Fruit fly (Drosophila melanogaster): ENCODE results near the gene Myo31DF.

The Myo31DF gene

dm6 chr2L:10503356-10503977 is 3.1 kb downstream of the Myo31DF start:
- TF ChIP-seq CG5204 (GFP tag; optimal IDR thresholded peaks at IDR 0.05) (no peak), cic (GFP tag; optimal IDR thresholded peaks at IDR 0.05) (no peak), CG1620 (GFP tag; optimal IDR thresholded peaks at IDR 0.05) (no peak)

DNA sequence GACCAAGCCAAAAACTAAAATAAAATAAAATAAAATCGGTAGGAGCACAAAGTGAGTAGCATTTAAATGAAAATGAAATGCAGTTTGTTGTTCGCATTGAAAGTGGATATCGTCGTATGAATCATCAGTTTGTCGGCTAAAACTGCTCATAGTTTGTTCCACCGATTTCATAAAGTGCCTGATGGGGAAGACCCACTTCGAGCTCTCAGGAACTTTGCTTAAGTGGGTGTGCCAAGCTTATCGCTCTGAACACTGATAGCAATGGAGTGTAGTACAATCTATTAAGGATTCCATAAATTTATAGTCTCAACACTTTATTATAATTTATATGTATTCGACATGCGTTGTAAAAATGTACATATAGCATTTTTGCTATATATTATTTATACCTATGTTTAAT is 3.7 kb downstream of the Myo31DF start:
- TF ChIP-seq bab1 (GFP tag; optimal IDR thresholded peaks at IDR 0.05) (no peak), tj (GFP tag; optimal IDR thresholded peaks at IDR 0.05) (no peak), Hr96 (GFP tag; optimal IDR thresholded peaks at IDR 0.05) (no peak), Clk (GFP tag; optimal IDR thresholded peaks at IDR 0.05) (no peak), CG5204 (GFP tag; optimal IDR thresholded peaks at IDR 0.05) (no peak)

- no peak for TF ChIP-seq CG7045 (GFP tag; optimal IDR thresholded peaks at IDR 0.05)
- no peak for TF ChIP-seq toe (GFP tag; optimal IDR thresholded peaks at IDR 0.05)
- TF ChIP-seq Hr96 (GFP tag; optimal IDR thresholded peaks at IDR 0.05): no peak
- TF ChIP-seq CG5204 (GFP tag; optimal IDR thresholded peaks at IDR 0.05): no peak
- TF ChIP-seq Clk (GFP tag; optimal IDR thresholded peaks at IDR 0.05): no peak
- TF ChIP-seq cnc (optimal IDR thresholded peaks at IDR 0.05): no peak
- no peak for TF ChIP-seq bab1 (GFP tag; optimal IDR thresholded peaks at IDR 0.05)
- peak; percentile 26 for TF ChIP-seq cic (GFP tag; optimal IDR thresholded peaks at IDR 0.05)
- peak; percentile 75 for TF ChIP-seq kay (GFP tag; ENCODE audit: borderline replicate concordance)
- TF ChIP-seq Mnt (GFP tag; optimal IDR thresholded peaks at IDR 0.05): peak; percentile 11
- TF ChIP-seq tj (GFP tag; optimal IDR thresholded peaks at IDR 0.05): no peak
Observed at dm6 chr2L:10502244-10502643, 4.3 kb downstream of the Myo31DF start.

DNA sequence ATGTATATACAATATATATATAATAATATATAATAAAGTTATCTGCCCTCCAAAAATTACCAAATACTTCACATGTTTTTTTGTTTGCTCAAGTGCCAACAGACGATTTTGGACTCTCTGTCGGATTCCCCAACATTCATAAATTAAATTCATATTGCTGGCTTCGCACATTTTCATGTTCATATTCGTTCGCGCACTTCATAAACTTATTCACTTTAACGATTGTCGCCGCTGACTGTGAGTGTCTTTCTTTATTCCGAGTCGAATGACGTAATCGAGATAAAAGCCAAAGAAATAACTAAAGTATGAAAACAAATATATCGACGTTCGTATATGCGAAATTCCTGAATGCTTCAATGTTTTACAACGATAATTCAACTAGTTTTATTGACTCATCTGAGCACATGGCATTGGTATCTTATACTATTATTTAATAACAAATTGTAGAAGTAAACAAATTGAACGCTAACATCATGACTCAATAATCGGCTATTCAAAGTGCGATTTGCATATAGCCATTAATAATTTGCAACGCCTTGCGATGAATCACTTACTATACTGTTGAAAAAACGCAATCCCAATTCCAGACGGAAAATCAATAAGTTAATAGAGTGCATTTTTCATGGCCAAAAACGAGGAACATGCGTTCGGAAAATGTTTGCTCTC is 6.1 kb downstream of the Myo31DF start:
- TF ChIP-seq tj (GFP tag; optimal IDR thresholded peaks at IDR 0.05): peak; percentile 67
- TF ChIP-seq CG14711 (tag; optimal IDR thresholded peaks at IDR 0.05): no peak
- peak; percentile 21 for TF ChIP-seq Mnt (GFP tag; optimal IDR thresholded peaks at IDR 0.05)
- peak; percentile 95 for TF ChIP-seq kay (GFP tag; ENCODE audit: borderline replicate concordance)

DNA sequence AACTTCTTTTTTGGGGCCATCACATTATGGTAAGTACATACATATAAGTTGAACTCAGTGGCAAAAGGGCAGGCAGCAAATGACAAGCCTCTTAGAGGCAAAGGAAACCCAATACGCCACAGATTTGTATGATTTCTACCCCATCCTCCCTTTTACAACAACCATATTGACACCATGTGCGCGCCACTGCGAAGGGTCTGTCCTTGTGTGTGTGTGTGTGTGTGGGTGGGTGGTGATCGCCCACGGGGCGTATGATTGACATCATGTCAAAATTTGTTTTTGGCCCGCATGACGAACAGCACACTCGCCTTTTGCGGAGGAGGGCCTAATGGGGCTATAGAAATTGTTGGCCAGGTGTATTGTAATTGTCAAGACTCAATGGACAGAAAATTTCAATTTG is 7.0 kb downstream of the Myo31DF start:
- no peak for TF ChIP-seq Hr96 (GFP tag; optimal IDR thresholded peaks at IDR 0.05)
- no peak for TF ChIP-seq kay (GFP tag; ENCODE audit: borderline replicate concordance)
- TF ChIP-seq Clk (GFP tag; optimal IDR thresholded peaks at IDR 0.05): no peak
- no peak for TF ChIP-seq CG7101 (tag; optimal IDR thresholded peaks at IDR 0.05)
- TF ChIP-seq cnc (optimal IDR thresholded peaks at IDR 0.05): no peak
- TF ChIP-seq CG14711 (tag; optimal IDR thresholded peaks at IDR 0.05): no peak
- TF ChIP-seq CG33017 (tag; optimal IDR thresholded peaks at IDR 0.05): no peak
- no peak for TF ChIP-seq ovo (GFP tag; optimal IDR thresholded peaks at IDR 0.05)

dm6 chr2L:10497106-10497800 is 9.3 kb downstream of the Myo31DF start:
- no peak for TF ChIP-seq CG14711 (tag; optimal IDR thresholded peaks at IDR 0.05)
- TF ChIP-seq cic (GFP tag; optimal IDR thresholded peaks at IDR 0.05): no peak
- no peak for TF ChIP-seq bab1 (GFP tag; optimal IDR thresholded peaks at IDR 0.05)
- no peak for TF ChIP-seq kay (GFP tag; ENCODE audit: borderline replicate concordance)
- TF ChIP-seq Mnt (GFP tag; optimal IDR thresholded peaks at IDR 0.05): no peak
- TF ChIP-seq CG11617 (GFP tag; optimal IDR thresholded peaks at IDR 0.05): no peak
- TF ChIP-seq tj (GFP tag; optimal IDR thresholded peaks at IDR 0.05): no peak
- no peak for TF ChIP-seq pad (GFP tag; optimal IDR thresholded peaks at IDR 0.05)
- TF ChIP-seq cnc (optimal IDR thresholded peaks at IDR 0.05): no peak
- TF ChIP-seq toe (GFP tag; optimal IDR thresholded peaks at IDR 0.05): no peak
- TF ChIP-seq ovo (GFP tag; optimal IDR thresholded peaks at IDR 0.05): no peak
- TF ChIP-seq CG1620 (GFP tag; optimal IDR thresholded peaks at IDR 0.05): no peak
- TF ChIP-seq Hr96 (GFP tag; optimal IDR thresholded peaks at IDR 0.05): no peak
- no peak for TF ChIP-seq CG7045 (GFP tag; optimal IDR thresholded peaks at IDR 0.05)
- no peak for TF ChIP-seq Clk (GFP tag; optimal IDR thresholded peaks at IDR 0.05)
- no peak for TF ChIP-seq CG33017 (tag; optimal IDR thresholded peaks at IDR 0.05)

- TF ChIP-seq ovo (GFP tag; optimal IDR thresholded peaks at IDR 0.05): no peak
- no peak for TF ChIP-seq Clk (GFP tag; optimal IDR thresholded peaks at IDR 0.05)
- no peak for TF ChIP-seq CG7045 (GFP tag; optimal IDR thresholded peaks at IDR 0.05)
- TF ChIP-seq tj (GFP tag; optimal IDR thresholded peaks at IDR 0.05): no peak
- no peak for TF ChIP-seq CG11617 (GFP tag; optimal IDR thresholded peaks at IDR 0.05)
- TF ChIP-seq pad (GFP tag; optimal IDR thresholded peaks at IDR 0.05): no peak
- no peak for TF ChIP-seq CG5204 (GFP tag; optimal IDR thresholded peaks at IDR 0.05)
- TF ChIP-seq cic (GFP tag; optimal IDR thresholded peaks at IDR 0.05): no peak
- no peak for TF ChIP-seq toe (GFP tag; optimal IDR thresholded peaks at IDR 0.05)
- TF ChIP-seq kay (GFP tag; ENCODE audit: borderline replicate concordance): no peak
- TF ChIP-seq cnc (optimal IDR thresholded peaks at IDR 0.05): no peak
- no peak for TF ChIP-seq bab1 (GFP tag; optimal IDR thresholded peaks at IDR 0.05)
- TF ChIP-seq CG12768 (GFP tag; optimal IDR thresholded peaks at IDR 0.05): no peak
- TF ChIP-seq CG1620 (GFP tag; optimal IDR thresholded peaks at IDR 0.05): no peak
- TF ChIP-seq CG7101 (tag; optimal IDR thresholded peaks at IDR 0.05): no peak
- no peak for TF ChIP-seq Hr96 (GFP tag; optimal IDR thresholded peaks at IDR 0.05)
- no peak for TF ChIP-seq Crg-1 (GFP tag; optimal IDR thresholded peaks at IDR 0.05)
- TF ChIP-seq Mnt (GFP tag; optimal IDR thresholded peaks at IDR 0.05): no peak
Observed at dm6 chr2L:10496338-10496737, 10.2 kb downstream of the Myo31DF start.
